Worm (Caenorhabditis elegans): Measurements from ENCODE around the gene C13E3.1.

C13E3.1 gene

ce11 chrX:8892808-8893207, at the start of gene C13E3.1:
C13E3.1 (plus strand) TSS chrX:8893108.
- TF ChIP-seq nhr-12 (tag; optimal IDR thresholded peaks at IDR 0.05) (no peak), M03D4.4 (tag; optimal IDR thresholded peaks at IDR 0.05) (no peak), ceh-43 (GFP tag; optimal IDR thresholded peaks at IDR 0.05) (no peak), cnd-1 (tag; optimal IDR thresholded peaks at IDR 0.05) (no peak), ham-2 (GFP tag; optimal IDR thresholded peaks at IDR 0.05) (no peak), bed-3 (GFP tag; optimal IDR thresholded peaks at IDR 0.05) (no peak), unc-62 (GFP tag; optimal IDR thresholded peaks at IDR 0.05) (no peak), mls-2 (tag; optimal IDR thresholded peaks at IDR 0.05) (no peak), unc-39 (tag; optimal IDR thresholded peaks at IDR 0.05) (no peak), nhr-237 (tag; optimal IDR thresholded peaks at IDR 0.05) (no peak), lin-32 (GFP tag; optimal IDR thresholded peaks at IDR 0.05) (no peak), tbx-8 (GFP tag; optimal IDR thresholded peaks at IDR 0.05) (no peak), drap-1 (GFP tag; optimal IDR thresholded peaks at IDR 0.05) (no peak), hlh-1 (tag; optimal IDR thresholded peaks at IDR 0.05) (no peak), zip-8 (tag; optimal IDR thresholded peaks at IDR 0.05) (no peak), nhr-76 (tag; optimal IDR thresholded peaks at IDR 0.05) (no peak)

ce11 chrX:8843988-8844387, 48.9 kb upstream of the C13E3.1 start, which contains the start of gene ubc-23:
ubc-23 (plus strand) TSS chrX:8844288.
- no peak for TF ChIP-seq elt-1 (tag; optimal IDR thresholded peaks at IDR 0.05; ENCODE audit: borderline replicate concordance, insufficient read depth)
- TF ChIP-seq lsy-2 (tag; optimal IDR thresholded peaks at IDR 0.05), result no peak
- TF ChIP-seq ztf-11 (tag; optimal IDR thresholded peaks at IDR 0.05), result no peak
- TF ChIP-seq mep-1 (tag; optimal IDR thresholded peaks at IDR 0.05), result no peak
- TF ChIP-seq nhr-237 (tag; optimal IDR thresholded peaks at IDR 0.05), result no peak
- TF ChIP-seq nhr-2 (tag; optimal IDR thresholded peaks at IDR 0.05), result no peak
- no peak for TF ChIP-seq nhr-12 (tag; optimal IDR thresholded peaks at IDR 0.05)
- no peak for TF ChIP-seq mls-2 (tag; optimal IDR thresholded peaks at IDR 0.05)
- no peak for TF ChIP-seq ces-1 (GFP tag; optimal IDR thresholded peaks at IDR 0.05)
- TF ChIP-seq zip-8 (tag; optimal IDR thresholded peaks at IDR 0.05), result no peak
- no peak for TF ChIP-seq cnd-1 (tag; optimal IDR thresholded peaks at IDR 0.05)

ce11 chrX:8846447-8847237, 46.3 kb upstream of the C13E3.1 start, which contains the start of gene C28G1.10:
C28G1.10 (plus strand) TSS chrX:8847122.
- TF ChIP-seq ztf-11 (tag; optimal IDR thresholded peaks at IDR 0.05) (no peak), sem-2 (GFP tag; optimal IDR thresholded peaks at IDR 0.05) (no peak), hlh-1 (tag; optimal IDR thresholded peaks at IDR 0.05) (no peak), mab-5 (tag; optimal IDR thresholded peaks at IDR 0.05) (no peak), unc-39 (tag; optimal IDR thresholded peaks at IDR 0.05) (no peak), lin-32 (GFP tag; optimal IDR thresholded peaks at IDR 0.05) (no peak)

DNA sequence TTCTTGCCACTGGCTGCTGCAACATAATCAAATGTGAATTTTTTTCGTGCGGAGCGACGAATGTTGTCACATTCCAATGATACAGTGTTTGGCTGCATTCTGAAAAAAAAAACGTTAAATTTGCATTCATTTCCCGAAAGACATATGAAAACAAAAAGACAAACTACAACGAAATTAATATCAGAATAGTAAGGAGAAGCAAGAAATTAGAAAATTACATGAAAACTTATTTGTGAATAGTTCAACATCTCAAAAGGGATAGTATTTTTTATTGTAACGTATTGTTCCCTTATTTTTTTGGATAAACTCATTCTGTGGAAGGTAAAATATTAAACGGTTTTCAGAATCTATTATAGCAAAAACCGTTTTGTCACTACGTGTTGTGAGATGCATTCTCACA, 39.4 kb upstream of the C13E3.1 start, which contains the start of gene sprp-4:
sprp-4 (minus strand) TSS at position 101 of the 400 bp plus-strand sequence.
- TF ChIP-seq ceh-43 (GFP tag; optimal IDR thresholded peaks at IDR 0.05) (no peak), unc-39 (tag; optimal IDR thresholded peaks at IDR 0.05) (no peak), bed-3 (GFP tag; optimal IDR thresholded peaks at IDR 0.05) (no peak), lin-32 (GFP tag; optimal IDR thresholded peaks at IDR 0.05) (no peak), pha-4 (tag; optimal IDR thresholded peaks at IDR 0.05) (no peak), mls-2 (tag; optimal IDR thresholded peaks at IDR 0.05) (no peak), snpc-4 (tag; optimal IDR thresholded peaks at IDR 0.05) (no peak), ceh-39 (tag; optimal IDR thresholded peaks at IDR 0.05) (no peak), ces-1 (GFP tag; optimal IDR thresholded peaks at IDR 0.05) (no peak), tbx-8 (GFP tag; optimal IDR thresholded peaks at IDR 0.05) (no peak), mab-5 (tag; optimal IDR thresholded peaks at IDR 0.05) (no peak), sptf-1 (tag; optimal IDR thresholded peaks at IDR 0.05) (no peak), blmp-1 (tag; optimal IDR thresholded peaks at IDR 0.05) (no peak), ceh-83 (GFP tag; optimal IDR thresholded peaks at IDR 0.05) (no peak), mep-1 (tag; optimal IDR thresholded peaks at IDR 0.05) (no peak)

DNA sequence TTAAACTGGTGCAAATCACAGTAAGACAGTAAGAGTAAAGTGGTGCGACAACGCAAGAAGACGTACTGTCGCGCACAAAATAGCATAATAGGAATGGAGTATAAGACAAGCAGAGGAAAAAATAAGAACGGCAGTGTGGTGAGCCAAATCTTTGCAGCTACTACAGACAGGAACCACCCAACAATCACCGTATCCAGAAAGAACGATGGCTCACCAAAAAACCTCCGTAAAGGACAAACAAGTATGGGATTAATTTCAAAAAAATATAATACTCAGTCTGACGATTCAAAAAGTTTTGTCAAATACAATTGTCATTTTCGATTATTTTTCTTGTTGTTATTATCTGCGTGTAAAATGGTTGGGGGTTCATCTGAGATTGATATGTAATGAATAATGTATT, 38.5 kb upstream of the C13E3.1 start:
- TF ChIP-seq nhr-2 (tag; optimal IDR thresholded peaks at IDR 0.05) (no peak), lin-32 (GFP tag; optimal IDR thresholded peaks at IDR 0.05) (no peak), nhr-76 (tag; optimal IDR thresholded peaks at IDR 0.05) (no peak), unc-62 (GFP tag; optimal IDR thresholded peaks at IDR 0.05) (no peak), hlh-1 (tag; optimal IDR thresholded peaks at IDR 0.05) (no peak), zip-8 (tag; optimal IDR thresholded peaks at IDR 0.05) (no peak), ceh-39 (tag; optimal IDR thresholded peaks at IDR 0.05) (no peak), mep-1 (tag; optimal IDR thresholded peaks at IDR 0.05) (no peak), drap-1 (GFP tag; optimal IDR thresholded peaks at IDR 0.05) (no peak), cnd-1 (tag; optimal IDR thresholded peaks at IDR 0.05) (no peak), blmp-1 (tag; optimal IDR thresholded peaks at IDR 0.05) (no peak), mls-2 (tag; optimal IDR thresholded peaks at IDR 0.05) (no peak), ztf-11 (tag; optimal IDR thresholded peaks at IDR 0.05) (no peak), lsy-2 (tag; optimal IDR thresholded peaks at IDR 0.05) (no peak), ceh-43 (GFP tag; optimal IDR thresholded peaks at IDR 0.05) (no peak), snpc-4 (tag; optimal IDR thresholded peaks at IDR 0.05) (no peak), elt-1 (tag; optimal IDR thresholded peaks at IDR 0.05; ENCODE audit: borderline replicate concordance, insufficient read depth) (no peak)
